Fruit fly (Drosophila melanogaster) whole organism, embryonic: ENCODE results near the gene Fibp.

Experiments used
- Atf-2 ChIP-seq: fragments of 200-800 bp; sonication (Bioruptor generic); optimal IDR thresholded peaks from 2 replicates; lab custom pipeline; 2016; ENCODE audit warnings: missing biosample characterization, missing genetic modification characterization
- BEAF-32 ChIP-seq: fragments of 200-800 bp; sonication (Bioruptor generic); optimal IDR thresholded peaks from 3 replicates; lab custom pipeline; 2017; ENCODE audit warnings: missing biosample characterization, missing genetic modification characterization, mild to moderate bottlenecking, moderate library complexity, missing genetic modification reagents
- CG10267 ChIP-seq: fragments of 200-800 bp; sonication (Bioruptor generic); optimal IDR thresholded peaks from 2 replicates; lab custom pipeline; 2018; ENCODE audit warnings: missing biosample characterization, mild to moderate bottlenecking, missing genetic modification characterization, moderate library complexity
- CG12236 ChIP-seq: fragments of 200-800 bp; sonication (Bioruptor generic); optimal IDR thresholded peaks from 2 replicates; lab custom pipeline; 2016; ENCODE audit warnings: missing biosample characterization, missing genetic modification characterization
- CG13287 ChIP-seq: fragments of 200-800 bp; sonication (Bioruptor generic); IDR thresholded peaks from 2 replicates; pipeline ENCODE4 v1.3.6; 2022; ENCODE audit warnings: missing biosample characterization, missing genetic modification characterization; ENCODE audit not compliant: partially characterized antibody
- CG13424 ChIP-seq: fragments of 200-800 bp; sonication (Bioruptor generic); optimal IDR thresholded peaks from 2 replicates; lab custom pipeline; 2019; ENCODE audit warnings: missing biosample characterization, mild to moderate bottlenecking, missing genetic modification characterization, moderate library complexity
- CG14965 ChIP-seq: fragments of 200-800 bp; sonication (Bioruptor generic); optimal IDR thresholded peaks from 2 replicates; lab custom pipeline; 2016; ENCODE audit warnings: missing biosample characterization, missing genetic modification characterization, borderline replicate concordance
- CG1602 ChIP-seq: fragments of 200-800 bp; sonication (Bioruptor generic); optimal IDR thresholded peaks from 3 replicates; lab custom pipeline; 2016; ENCODE audit warnings: missing biosample characterization, missing genetic modification characterization
- CG18262 ChIP-seq: fragments of 200-800 bp; optimal IDR thresholded peaks from 3 replicates; lab custom pipeline; 2019; ENCODE audit warnings: missing biosample characterization, mild to moderate bottlenecking, missing genetic modification characterization, moderate library complexity
- CG30403 ChIP-seq: fragments of 200-800 bp; sonication (Bioruptor generic); optimal IDR thresholded peaks from 3 replicates; lab custom pipeline; 2016; ENCODE audit warnings: missing biosample characterization, missing genetic modification characterization
- CG34224 ChIP-seq: fragments of 200-800 bp; sonication (Bioruptor generic); IDR thresholded peaks from 3 replicates; pipeline ENCODE4 v1.3.6; 2022; ENCODE audit warnings: missing biosample characterization, missing genetic modification characterization; ENCODE audit not compliant: partially characterized antibody
- CG4282 ChIP-seq: fragments of 200-800 bp; sonication (Bioruptor generic); optimal IDR thresholded peaks from 2 replicates; lab custom pipeline; 2016; ENCODE audit warnings: missing biosample characterization, missing genetic modification characterization
- CG4820 ChIP-seq: fragments of 200-800 bp; sonication (Bioruptor generic); optimal IDR thresholded peaks from 3 replicates; lab custom pipeline; 2016; ENCODE audit warnings: missing biosample characterization, missing genetic modification characterization
- CG6654 ChIP-seq: fragments of 200-800 bp; sonication (Bioruptor generic); optimal IDR thresholded peaks from 2 replicates; lab custom pipeline; 2017; ENCODE audit warnings: missing biosample characterization, mild to moderate bottlenecking, missing genetic modification characterization
- CG7963 ChIP-seq: fragments of 200-800 bp; sonication (Bioruptor generic); IDR thresholded peaks from 3 replicates; pipeline ENCODE4 v1.3.6; 2022; ENCODE audit warnings: missing biosample characterization, missing genetic modification characterization; ENCODE audit not compliant: partially characterized antibody
- CG9932 ChIP-seq: fragments of 200-800 bp; sonication (Bioruptor generic); IDR thresholded peaks from 2 replicates; pipeline ENCODE4 v1.3.6; 2022; ENCODE audit warnings: missing biosample characterization, missing genetic modification characterization
- Dip2 ChIP-seq: fragments of 200-800 bp; sonication (Bioruptor generic); IDR thresholded peaks from 2 replicates; pipeline ENCODE4 v1.3.6; 2022; ENCODE audit warnings: missing biosample characterization, missing genetic modification characterization
- HLHmδ ChIP-seq: fragments of 200-800 bp; sonication (Bioruptor generic); optimal IDR thresholded peaks from 2 replicates; lab custom pipeline; 2018; ENCODE audit warnings: missing biosample characterization, mild to moderate bottlenecking, missing genetic modification characterization, moderate library complexity
- ac ChIP-seq: fragments of 200-800 bp; sonication (Bioruptor generic); optimal IDR thresholded peaks from 3 replicates; lab custom pipeline; 2017; ENCODE audit warnings: missing biosample characterization, mild to moderate bottlenecking, missing genetic modification characterization
- bowl ChIP-seq: fragments of 200-800 bp; sonication (Bioruptor generic); IDR thresholded peaks from 2 replicates; pipeline ENCODE4 v1.3.6; 2022; ENCODE audit warnings: missing biosample characterization, missing genetic modification characterization
- btn ChIP-seq: fragments of 200-800 bp; sonication (Bioruptor generic); optimal IDR thresholded peaks from 2 replicates; lab custom pipeline; 2016; ENCODE audit warnings: missing biosample characterization, missing genetic modification characterization
- chinmo ChIP-seq: fragments of 200-800 bp; sonication (Bioruptor generic); IDR thresholded peaks from 4 replicates; pipeline ENCODE4 v1.3.6; 2022; ENCODE audit warnings: missing biosample characterization, missing genetic modification characterization; ENCODE audit not compliant: partially characterized antibody
- crol ChIP-seq: fragments of 200-800 bp; sonication (Bioruptor generic); IDR thresholded peaks from 2 replicates; pipeline ENCODE4 v1.3.6; 2022; ENCODE audit warnings: missing biosample characterization, missing genetic modification characterization
- danr ChIP-seq: fragments of 200-800 bp; sonication (Bioruptor generic); IDR thresholded peaks from 2 replicates; pipeline ENCODE4 v1.3.6; 2022; ENCODE audit warnings: missing biosample characterization, missing genetic modification characterization
- dpn ChIP-seq, 2 experiments: fragments of 200-800 bp; sonication (Bioruptor generic); optimal IDR thresholded peaks; 3 replicates each; lab custom pipeline; 2016; ENCODE audit warnings: missing biosample characterization in 2 of 2, missing genetic modification characterization in 2 of 2
- esg ChIP-seq: fragments of 200-800 bp; sonication (Bioruptor generic); conservative IDR thresholded peaks from 2 replicates; pipeline ENCODE4 v1.3.6; 2022; ENCODE audit warnings: missing biosample characterization, missing genetic modification characterization
- fd102C ChIP-seq: fragments of 200-800 bp; sonication (Bioruptor generic); optimal IDR thresholded peaks from 2 replicates; lab custom pipeline; 2018; ENCODE audit warnings: missing biosample characterization, mild to moderate bottlenecking, missing genetic modification characterization, moderate library complexity
- fd96Cb ChIP-seq: fragments of 200-800 bp; sonication (Bioruptor generic); optimal IDR thresholded peaks from 2 replicates; lab custom pipeline; 2018; ENCODE audit warnings: missing biosample characterization, mild to moderate bottlenecking, missing genetic modification characterization, moderate library complexity
- ftz-f1 ChIP-seq: fragments of 200-800 bp; sonication (Bioruptor generic); optimal IDR thresholded peaks from 2 replicates; lab custom pipeline; 2016; ENCODE audit warnings: missing biosample characterization, missing genetic modification characterization
- hb ChIP-seq: fragments of 200-800 bp; sonication (Bioruptor generic); IDR thresholded peaks from 3 replicates; pipeline ENCODE4 v1.3.6; 2022; ENCODE audit warnings: missing biosample characterization, missing genetic modification characterization; ENCODE audit not compliant: partially characterized antibody
- nom ChIP-seq: fragments of 200-800 bp; sonication (Bioruptor generic); optimal IDR thresholded peaks from 2 replicates; lab custom pipeline; 2017; ENCODE audit warnings: missing biosample characterization, missing genetic modification characterization, mild to moderate bottlenecking, moderate library complexity, missing genetic modification reagents
- pho ChIP-seq: fragments of 200-800 bp; sonication (Bioruptor generic); optimal IDR thresholded peaks from 2 replicates; lab custom pipeline; 2016; ENCODE audit warnings: missing biosample characterization, missing genetic modification characterization
- pita ChIP-seq: fragments of 200-800 bp; sonication (Bioruptor generic); optimal IDR thresholded peaks from 2 replicates; lab custom pipeline; 2017; ENCODE audit warnings: missing biosample characterization, mild to moderate bottlenecking, missing genetic modification characterization
- sc ChIP-seq, 3 experiments: fragments of >200 bp in 2 of 3; fragments of 200-800 bp in 1 of 3; sonication (Bioruptor generic) in 1 of 3; optimal IDR thresholded peaks; 2 replicates in 2 of 3; 3 replicates in 1 of 3; lab custom pipeline; 2017; ENCODE audit warnings: mild to moderate bottlenecking in 1 of 3, missing biosample characterization in 1 of 3, missing genetic modification characterization in 1 of 3, missing genetic modification reagents in 1 of 3
- scrt ChIP-seq: fragments of 200-800 bp; sonication (Bioruptor generic); optimal IDR thresholded peaks from 2 replicates; lab custom pipeline; 2018; ENCODE audit warnings: missing biosample characterization, mild to moderate bottlenecking, missing genetic modification characterization, moderate library complexity
- sob ChIP-seq: fragments of 200-800 bp; sonication (Bioruptor generic); IDR thresholded peaks from 2 replicates; pipeline ENCODE4 v1.3.6; 2022; ENCODE audit warnings: missing biosample characterization, missing genetic modification characterization
- ssp ChIP-seq: fragments of 200-800 bp; sonication (Bioruptor generic); IDR thresholded peaks from 2 replicates; pipeline ENCODE4 v1.3.6; 2022; ENCODE audit warnings: missing biosample characterization, missing genetic modification characterization
- tap ChIP-seq: fragments of 200-800 bp; optimal IDR thresholded peaks from 3 replicates; lab custom pipeline; 2019; ENCODE audit warnings: missing biosample characterization, mild to moderate bottlenecking, missing genetic modification characterization, moderate library complexity
- toy ChIP-seq: fragments of 200-800 bp; sonication (Bioruptor generic); IDR thresholded peaks from 2 replicates; pipeline ENCODE4 v1.3.6; 2022; ENCODE audit warnings: missing biosample characterization, missing genetic modification characterization

Gene Fibp

DNA sequence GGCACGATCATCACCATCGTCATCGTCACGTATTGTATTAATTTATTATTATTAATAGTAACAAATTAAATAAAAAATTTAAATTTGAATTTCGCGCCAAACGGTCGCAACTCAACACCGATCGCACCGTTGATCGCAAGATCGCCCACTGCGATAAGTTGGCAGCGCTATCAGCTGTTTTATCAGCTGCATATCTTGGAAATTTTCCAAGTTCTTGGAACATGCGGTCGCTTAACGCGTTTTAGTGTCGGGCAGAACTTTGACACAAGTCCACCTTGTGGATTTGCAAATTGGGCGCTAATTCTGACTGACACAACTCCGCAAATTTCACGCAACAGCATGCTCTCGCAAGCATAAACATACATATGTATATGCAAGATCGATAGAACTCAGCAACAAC is 43.4 kb upstream of the Fibp start (continued):
- TF ChIP-seq btn (GFP tag; lab: Kevin White, UChicago) (no peak), pita (no peak), hb (GFP tag; lab: Robert Waterston, UW) (no peak), CG14965 (GFP tag; lab: Kevin White, UChicago) (no peak), HLHmδ (GFP tag; lab: Kevin White, UChicago) (peak; percentile 18), Dip2 (GFP tag; lab: Robert Waterston, UW) (no peak), Atf-2 (GFP tag; lab: Kevin White, UChicago) (no peak), tap (tag; lab: Kevin White, UChicago) (no peak), chinmo (GFP tag; lab: Robert Waterston, UW) (peak; percentile 75; the same call in 2 of the 4 replicates), dpn (GFP tag; optimal IDR thresholded peaks at IDR 0.05; lab: Kevin White, UChicago) (peak in 1 of 2 experiments; percentile 16), esg (GFP tag; lab: Robert Waterston, UW) (no peak), pho (GFP tag; lab: Kevin White, UChicago) (no peak), sc (optimal IDR thresholded peaks at IDR 0.05; lab: Kevin White, UChicago) (no peak), sc (GFP tag; optimal IDR thresholded peaks at IDR 0.05; lab: Kevin White, UChicago) (no peak), ftz-f1 (GFP tag; lab: Kevin White, UChicago) (peak; percentile 70), BEAF-32 (GFP tag; lab: Kevin White, UChicago) (peak; percentile 39), ac (GFP tag; lab: Kevin White, UChicago) (no peak), scrt (GFP tag; lab: Kevin White, UChicago) (no peak), CG13287 (GFP tag; lab: Robert Waterston, UW) (peak; percentile 61; the same call in 1 of the 2 replicates), CG10267 (peak; percentile 96), ssp (GFP tag; lab: Robert Waterston, UW) (no peak), CG13424 (tag; lab: Kevin White, UChicago) (no peak), CG6654 (no peak), CG30403 (GFP tag; lab: Kevin White, UChicago) (no peak), CG34224 (GFP tag; lab: Robert Waterston, UW) (no peak; the same call in 2 of the 3 replicates), CG12236 (GFP tag; lab: Kevin White, UChicago) (no peak), danr (GFP tag; lab: Robert Waterston, UW) (no peak), bowl (GFP tag; lab: Robert Waterston, UW) (no peak), CG4820 (GFP tag; lab: Kevin White, UChicago) (no peak), toy (GFP tag; lab: Robert Waterston, UW) (no peak), sob (no peak; the same call in 1 of the 2 replicates), fd96Cb (tag; lab: Kevin White, UChicago) (no peak), fd102C (GFP tag; lab: Kevin White, UChicago) (no peak), CG4282 (GFP tag; lab: Kevin White, UChicago) (no peak), CG1602 (GFP tag; lab: Kevin White, UChicago) (no peak), CG18262 (tag; lab: Kevin White, UChicago) (peak; percentile 7), crol (no peak), CG9932 (GFP tag; lab: Robert Waterston, UW) (no peak; the same call in 1 of the 2 replicates), CG7963 (GFP tag; lab: Robert Waterston, UW) (no peak), nom (GFP tag; lab: Kevin White, UChicago) (peak; percentile 44)
- TF ChIP-seq, all 482 proteins: peak for 112
